Worm (Caenorhabditis elegans) whole organism, late embryonic: ENCODE data around the gene clec-58.

Experiments used
- K09A11.1 ChIP-seq: sonication (generic microtip); optimal IDR thresholded peaks from 2 replicates; lab custom pipeline; 2017; ENCODE audit warnings: antibody characterized with exemption, mild to moderate bottlenecking, missing genetic modification characterization, missing compliant biosample characterization; ENCODE audit not compliant: insufficient read depth
- ceh-9 ChIP-seq: sonication (generic microtip); optimal IDR thresholded peaks from 2 replicates; lab custom pipeline; 2016; ENCODE audit warnings: mild to moderate bottlenecking, missing genetic modification characterization, inconsistent platforms, missing compliant biosample characterization
- sox-2 ChIP-seq: fragments of 200-800 bp; sonication (Bioruptor generic); IDR thresholded peaks from 2 replicates; pipeline ENCODE4 v1.3.6; 2022; ENCODE audit warnings: missing genetic modification reagents, missing genetic modification characterization, missing compliant biosample characterization

DNA sequence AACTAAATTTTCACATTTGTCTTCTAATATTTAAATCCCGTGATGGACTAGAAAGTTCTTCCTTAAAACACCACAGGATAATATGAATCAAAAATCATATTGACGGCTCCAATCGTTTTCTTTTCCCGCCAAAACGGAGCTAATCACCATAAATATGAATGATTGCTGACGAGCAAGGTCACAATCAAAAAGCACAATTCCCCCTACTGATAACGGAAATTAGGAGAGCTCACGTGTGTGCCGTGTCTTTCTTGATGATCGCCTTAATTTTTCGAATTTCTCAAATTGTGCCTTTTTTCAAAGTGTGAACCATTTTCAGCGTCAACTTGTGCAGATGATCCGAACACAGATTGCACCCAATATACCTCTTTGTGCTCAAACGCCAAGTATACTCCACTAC lies 32.0 kb downstream of the clec-58 start:
- TF ChIP-seq K09A11.1 (tag; lab: Kevin White, UChicago) (no peak), sox-2 (GFP tag; lab: Robert Waterston, UW) (no peak), ceh-9 (tag; lab: Kevin White, UChicago) (no peak)
